Worm (Caenorhabditis elegans): Measurements from ENCODE around the gene dpy-31.

Gene dpy-31

DNA sequence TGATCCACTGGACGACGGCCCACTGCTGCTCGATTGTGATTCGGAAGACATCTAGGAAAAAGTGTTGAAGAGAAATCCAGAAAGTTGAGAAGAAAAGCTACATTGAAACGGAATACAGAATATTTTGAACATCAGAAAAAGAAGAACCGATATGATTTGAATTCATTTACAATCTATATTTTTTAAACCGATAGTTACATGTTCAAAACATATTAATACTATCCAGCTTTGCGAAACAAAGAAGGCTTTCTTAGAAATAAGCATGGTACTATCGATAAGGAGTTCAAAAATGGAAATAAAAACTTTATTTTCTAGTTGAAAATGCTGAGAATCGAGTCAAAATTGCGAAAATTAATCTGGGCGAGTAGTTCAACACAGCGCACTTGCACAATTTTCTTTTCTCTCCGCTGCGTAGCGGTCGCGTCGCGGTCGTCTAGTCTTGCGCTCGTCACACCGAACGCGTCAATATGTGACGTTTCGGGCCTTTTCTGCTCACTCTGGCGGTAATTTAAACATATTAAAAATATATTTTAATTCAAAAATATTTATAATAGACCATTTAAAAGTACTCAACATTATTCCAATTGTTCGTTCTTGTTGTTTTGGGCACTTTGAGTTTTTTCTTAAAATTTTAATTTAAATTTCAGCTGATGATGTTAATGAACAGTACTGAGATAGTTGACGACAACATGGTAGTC, 39.8 kb upstream of the dpy-31 start, which contains the start of the genes syf-2 and K04G7.1:
TSS of gene syf-2 (minus strand) at position 51 of the 698 bp plus-strand sequence.
TSS of gene K04G7.1 (plus strand) at position 648 of the 698 bp plus-strand sequence.
- TF ChIP-seq arid-1 (GFP tag; conservative IDR thresholded peaks at IDR 0.05), result peak; percentile 78
- no peak for TF ChIP-seq skn-1 (tag; optimal IDR thresholded peaks at IDR 0.05)
- TF ChIP-seq Y75B8A.6 (GFP tag; IDR thresholded peaks at IDR 0.05), result no peak
- no peak for TF ChIP-seq ceh-62 (tag; optimal IDR thresholded peaks at IDR 0.05)
- no peak for TF ChIP-seq lin-39 (tag; optimal IDR thresholded peaks at IDR 0.05)
- peak; percentile 14 to 26 for TF ChIP-seq daf-16 (GFP tag; optimal IDR thresholded peaks at IDR 0.05)
- TF ChIP-seq daf-16 (tag; optimal IDR thresholded peaks at IDR 0.05), result peak; percentile 65
- TF ChIP-seq ZK546.5 (tag; optimal IDR thresholded peaks at IDR 0.05), result peak in 1 of 2 experiments; percentile 18
- TF ChIP-seq set-16 (GFP tag; IDR thresholded peaks at IDR 0.05), result peak; percentile 27; the same call in 1 of the 2 replicates
- peak; percentile 83 for TF ChIP-seq hmg-1.1 (GFP tag; IDR thresholded peaks at IDR 0.05)
- TF ChIP-seq lir-3 (tag; optimal IDR thresholded peaks at IDR 0.05), result no peak
- peak; percentile 81 for TF ChIP-seq zfp-3 (GFP tag; conservative IDR thresholded peaks at IDR 0.05)
- TF ChIP-seq F26F4.8 (GFP tag; conservative IDR thresholded peaks at IDR 0.05), result no peak
- TF ChIP-seq Y105C5A.15 (GFP tag; IDR thresholded peaks at IDR 0.05), result no peak
- TF ChIP-seq jun-1 (tag; optimal IDR thresholded peaks at IDR 0.05), result no peak
- TF ChIP-seq ctbp-1 (GFP tag; IDR thresholded peaks at IDR 0.05), result peak; percentile 53; the same call in 1 of the 2 replicates
- TF ChIP-seq ceh-28 (tag; optimal IDR thresholded peaks at IDR 0.05), result no peak
- no peak for TF ChIP-seq dmd-8 (GFP tag; IDR thresholded peaks at IDR 0.05)
- peak; percentile 6 for TF ChIP-seq F49E8.2 (tag; optimal IDR thresholded peaks at IDR 0.05; ENCODE audit: borderline replicate concordance)
- TF ChIP-seq attf-4 (tag; optimal IDR thresholded peaks at IDR 0.05), result no peak
- TF ChIP-seq unc-62 (GFP tag; optimal IDR thresholded peaks at IDR 0.05 in 1 of 2), result peak in 1 of 2 experiments; percentile 62
- TF ChIP-seq unc-62 (tag; optimal IDR thresholded peaks at IDR 0.05), result no peak
- peak; percentile 77 for TF ChIP-seq dmd-9 (GFP tag; IDR thresholded peaks at IDR 0.05)
- TF ChIP-seq tra-1 (GFP tag; IDR thresholded peaks at IDR 0.05), result 0 out of 2 replicates have a peak, but pooled peaks have one; percentile 57
- TF ChIP-seq F37D6.2 (tag; optimal IDR thresholded peaks at IDR 0.05), result peak; percentile 83
- peak; percentile 91 for TF ChIP-seq hlh-11 (tag; optimal IDR thresholded peaks at IDR 0.05)
- peak; percentile 85 for TF ChIP-seq nhr-11 (tag; optimal IDR thresholded peaks at IDR 0.05)
- no peak for TF ChIP-seq snpc-1.2 (GFP tag; IDR thresholded peaks at IDR 0.05)
- TF ChIP-seq nhr-77 (tag; optimal IDR thresholded peaks at IDR 0.05), result peak; percentile 92
- peak; percentile 84 for TF ChIP-seq dmd-6 (GFP tag; IDR thresholded peaks at IDR 0.05)
- no peak for TF ChIP-seq fos-1 (tag; optimal IDR thresholded peaks at IDR 0.05)
- TF ChIP-seq nhr-28 (tag; optimal IDR thresholded peaks at IDR 0.05), result peak; percentile 76
- TF ChIP-seq cey-2 (tag; optimal IDR thresholded peaks at IDR 0.05; ENCODE audit: borderline replicate concordance, insufficient read depth), result no peak
- TF ChIP-seq dve-1 (tag; optimal IDR thresholded peaks at IDR 0.05; ENCODE audit: insufficient read depth), result peak; percentile 90
- peak; percentile 87 for TF ChIP-seq rbr-2 (tag; optimal IDR thresholded peaks at IDR 0.05)
- peak; percentile 47; the same call in 1 of the 2 replicates for TF ChIP-seq vab-7 (GFP tag; IDR thresholded peaks at IDR 0.05)
- TF ChIP-seq nhr-42 (GFP tag; IDR thresholded peaks at IDR 0.05), result peak; percentile 86
- TF ChIP-seq php-3 (GFP tag; IDR thresholded peaks at IDR 0.05), result no peak
- peak; percentile 86 for TF ChIP-seq pha-4 (GFP tag; IDR thresholded peaks at IDR 0.05)
- TF ChIP-seq pha-4 (tag; optimal IDR thresholded peaks at IDR 0.05), result no peak
- TF ChIP-seq nhr-102 (tag; optimal IDR thresholded peaks at IDR 0.05), result peak; percentile 48
- TF ChIP-seq hlh-30 (tag; optimal IDR thresholded peaks at IDR 0.05; ENCODE audit: insufficient read depth), result peak; percentile 94
- no peak for TF ChIP-seq madf-5 (GFP tag; IDR thresholded peaks at IDR 0.05)
- no peak for TF ChIP-seq nhr-111 (GFP tag; optimal IDR thresholded peaks at IDR 0.05)
- TF ChIP-seq spr-1 (tag; optimal IDR thresholded peaks at IDR 0.05), result peak; percentile 23
- peak; percentile 59; the same call in 1 of the 2 replicates for TF ChIP-seq T26A8.4 (GFP tag; IDR thresholded peaks at IDR 0.05)
- TF ChIP-seq lin-29 (GFP tag; IDR thresholded peaks at IDR 0.05), result no peak
- no peak for TF ChIP-seq aly-2 (tag; optimal IDR thresholded peaks at IDR 0.05)
- peak; percentile 47 to 96 for TF ChIP-seq lsy-2 (tag; optimal IDR thresholded peaks at IDR 0.05)
- TF ChIP-seq ama-1 (optimal IDR thresholded peaks at IDR 0.05), result no peak
